Worm (Caenorhabditis elegans) whole organism, late embryonic: ENCODE data around the gene F54H5.5.

Source experiments
- C08G9.2 ChIP-seq: sonication (generic microtip); optimal IDR thresholded peaks from 2 replicates; lab custom pipeline; 2016; ENCODE audit warnings: mild to moderate bottlenecking, missing genetic modification characterization, moderate library complexity, missing compliant biosample characterization
- C38D4.7 ChIP-seq: fragments of 200-800 bp; sonication (Bioruptor generic); optimal IDR thresholded peaks from 2 replicates; lab custom pipeline; 2018; ENCODE audit warnings: mild to moderate bottlenecking, missing genetic modification characterization, moderate library complexity, missing compliant biosample characterization
- K02D7.2 ChIP-seq: sonication (generic microtip); optimal IDR thresholded peaks from 2 replicates; lab custom pipeline; 2017; ENCODE audit warnings: mild to moderate bottlenecking, missing genetic modification characterization, missing compliant biosample characterization
- K09A11.1 ChIP-seq: sonication (generic microtip); optimal IDR thresholded peaks from 2 replicates; lab custom pipeline; 2017; ENCODE audit warnings: antibody characterized with exemption, mild to moderate bottlenecking, missing genetic modification characterization, missing compliant biosample characterization; ENCODE audit not compliant: insufficient read depth
- T23F11.4 ChIP-seq: fragments of 200-800 bp; sonication (Bioruptor generic); optimal IDR thresholded peaks from 2 replicates; lab custom pipeline; 2018; ENCODE audit warnings: mild to moderate bottlenecking, missing genetic modification characterization, missing compliant biosample characterization
- Y22D7AL.16 ChIP-seq: sonication (generic microtip); optimal IDR thresholded peaks from 2 replicates; lab custom pipeline; 2016; ENCODE audit warnings: missing genetic modification characterization, missing compliant biosample characterization
- ahr-1 ChIP-seq: sonication (generic microtip); optimal IDR thresholded peaks from 2 replicates; lab custom pipeline; 2016; ENCODE audit warnings: missing genetic modification characterization, missing compliant biosample characterization
- ama-1 ChIP-seq: fragments of 150-350 bp; optimal IDR thresholded peaks from 2 replicates; lab custom pipeline; 2014
- ceh-14 ChIP-seq: sonication (generic microtip); optimal IDR thresholded peaks from 2 replicates; lab custom pipeline; 2016; ENCODE audit warnings: missing genotype, missing genetic modification characterization, missing compliant biosample characterization
- ceh-18 ChIP-seq: sonication (generic microtip); optimal IDR thresholded peaks from 2 replicates; lab custom pipeline; 2016; ENCODE audit warnings: missing genetic modification characterization, missing compliant biosample characterization
- ceh-2 ChIP-seq: sonication (generic microtip); optimal IDR thresholded peaks from 2 replicates; lab custom pipeline; 2016; ENCODE audit warnings: missing genotype, missing genetic modification characterization, missing compliant biosample characterization
- ceh-22 ChIP-seq: sonication (generic microtip); optimal IDR thresholded peaks from 2 replicates; lab custom pipeline; 2017; ENCODE audit warnings: missing biosample characterization, missing genetic modification characterization
- ceh-24 ChIP-seq: sonication (generic microtip); optimal IDR thresholded peaks from 2 replicates; lab custom pipeline; 2016; ENCODE audit warnings: mild to moderate bottlenecking, missing genetic modification characterization, missing compliant biosample characterization
- ceh-30 ChIP-seq: fragments of 150-350 bp; optimal IDR thresholded peaks from 2 replicates; lab custom pipeline; 2014; ENCODE audit warnings: missing biosample characterization, missing genetic modification characterization
- ceh-31 ChIP-seq: sonication (generic microtip); optimal IDR thresholded peaks from 2 replicates; lab custom pipeline; 2016; ENCODE audit warnings: missing genetic modification characterization, missing compliant biosample characterization
- ceh-34 ChIP-seq: sonication (generic microtip); optimal IDR thresholded peaks from 2 replicates; lab custom pipeline; 2016; ENCODE audit warnings: mild to moderate bottlenecking, missing genetic modification characterization, missing compliant biosample characterization
- ceh-45 ChIP-seq: fragments of 200-800 bp; sonication (Bioruptor generic); IDR thresholded peaks from 2 replicates; pipeline ENCODE4 v1.3.6; 2022; ENCODE audit warnings: missing genetic modification reagents, missing genetic modification characterization, missing compliant biosample characterization
- ceh-48 ChIP-seq: sonication (generic microtip); optimal IDR thresholded peaks from 2 replicates; lab custom pipeline; 2016; ENCODE audit warnings: missing genetic modification characterization, inconsistent platforms, missing compliant biosample characterization
- ceh-6 ChIP-seq: fragments of 200-800 bp; sonication (Bioruptor generic); optimal IDR thresholded peaks from 2 replicates; lab custom pipeline; 2018; ENCODE audit warnings: mild to moderate bottlenecking, missing genetic modification characterization, missing compliant biosample characterization
- ceh-9 ChIP-seq: sonication (generic microtip); optimal IDR thresholded peaks from 2 replicates; lab custom pipeline; 2016; ENCODE audit warnings: mild to moderate bottlenecking, missing genetic modification characterization, inconsistent platforms, missing compliant biosample characterization
- che-1 ChIP-seq: sonication (generic microtip); optimal IDR thresholded peaks from 2 replicates; lab custom pipeline; 2016; ENCODE audit warnings: mild to moderate bottlenecking, missing genetic modification characterization, missing compliant biosample characterization
- dmd-4 ChIP-seq: sonication (generic microtip); optimal IDR thresholded peaks from 2 replicates; lab custom pipeline; 2016; ENCODE audit warnings: borderline replicate concordance, missing genetic modification characterization, missing compliant biosample characterization
- dve-1 ChIP-seq: sonication (generic microtip); optimal IDR thresholded peaks from 2 replicates; lab custom pipeline; 2017; ENCODE audit warnings: antibody characterized with exemption, mild to moderate bottlenecking, missing genetic modification characterization, missing compliant biosample characterization
- elt-2 ChIP-seq: sonication (generic microtip); optimal IDR thresholded peaks from 2 replicates; lab custom pipeline; 2016; ENCODE audit warnings: missing genetic modification reagents, missing genetic modification characterization, missing compliant biosample characterization
- elt-4 ChIP-seq: sonication (generic microtip); optimal IDR thresholded peaks from 2 replicates; lab custom pipeline; 2016; ENCODE audit warnings: missing genetic modification characterization, missing compliant biosample characterization
- fax-1 ChIP-seq: sonication (generic microtip); optimal IDR thresholded peaks from 2 replicates; lab custom pipeline; 2016; ENCODE audit warnings: missing genotype, missing genetic modification characterization, missing compliant biosample characterization
- fkh-10 ChIP-seq: fragments of 150-350 bp; optimal IDR thresholded peaks from 2 replicates; lab custom pipeline; 2014; ENCODE audit warnings: missing biosample characterization, missing genetic modification reagents, missing genetic modification characterization
- fkh-6 ChIP-seq: sonication (generic microtip); optimal IDR thresholded peaks from 2 replicates; lab custom pipeline; 2016; ENCODE audit warnings: missing genetic modification characterization, missing compliant biosample characterization
- gmeb-2 ChIP-seq: sonication (generic microtip); optimal IDR thresholded peaks from 2 replicates; lab custom pipeline; 2016; ENCODE audit warnings: missing genetic modification characterization, inconsistent platforms, missing compliant biosample characterization
- hlh-15 ChIP-seq: sonication (generic microtip); optimal IDR thresholded peaks from 2 replicates; lab custom pipeline; 2016; ENCODE audit warnings: missing genetic modification characterization, missing compliant biosample characterization
- hlh-30 ChIP-seq: sonication (generic microtip); optimal IDR thresholded peaks from 2 replicates; lab custom pipeline; 2017; ENCODE audit warnings: antibody characterized with exemption, missing genetic modification characterization, missing compliant biosample characterization; ENCODE audit not compliant: insufficient read depth
- hlh-6 ChIP-seq: sonication (generic microtip); optimal IDR thresholded peaks from 2 replicates; lab custom pipeline; 2016; ENCODE audit warnings: missing genotype, missing genetic modification characterization, missing compliant biosample characterization
- hlh-8 ChIP-seq: sonication (generic microtip); optimal IDR thresholded peaks from 2 replicates; lab custom pipeline; 2016; ENCODE audit warnings: missing genotype, missing genetic modification characterization, missing compliant biosample characterization
- lim-6 ChIP-seq: sonication (generic microtip); optimal IDR thresholded peaks from 2 replicates; lab custom pipeline; 2016; ENCODE audit warnings: missing genetic modification characterization, missing compliant biosample characterization
- lin-11 ChIP-seq: fragments of 200-800 bp; sonication (Bioruptor generic); optimal IDR thresholded peaks from 2 replicates; lab custom pipeline; 2018; ENCODE audit warnings: mild to moderate bottlenecking, missing genetic modification characterization, missing compliant biosample characterization
- mec-3 ChIP-seq: sonication (generic microtip); optimal IDR thresholded peaks from 2 replicates; lab custom pipeline; 2016; ENCODE audit warnings: borderline replicate concordance, missing genetic modification characterization, missing compliant biosample characterization
- nfya-1 ChIP-seq: sonication (generic microtip); optimal IDR thresholded peaks from 2 replicates; lab custom pipeline; 2017; ENCODE audit warnings: missing genetic modification characterization, mild to moderate bottlenecking, missing compliant biosample characterization, antibody characterized with exemption, moderate library complexity
- nhr-11 ChIP-seq: fragments of 150-350 bp; optimal IDR thresholded peaks from 2 replicates; lab custom pipeline; 2014; ENCODE audit warnings: missing biosample characterization, missing genetic modification characterization
- npax-4 ChIP-seq: sonication (generic microtip); optimal IDR thresholded peaks from 2 replicates; lab custom pipeline; 2016; ENCODE audit warnings: missing genetic modification characterization, missing compliant biosample characterization
- pag-3 ChIP-seq: sonication (generic microtip); optimal IDR thresholded peaks from 2 replicates; lab custom pipeline; 2016; ENCODE audit warnings: missing compliant biosample characterization, missing genetic modification characterization, borderline replicate concordance
- pax-1 ChIP-seq: fragments of 150-350 bp; optimal IDR thresholded peaks from 2 replicates; lab custom pipeline; 2014; ENCODE audit warnings: missing biosample characterization, missing genetic modification characterization
- pha-4 ChIP-seq: fragments of 150-350 bp; optimal IDR thresholded peaks from 2 replicates; lab custom pipeline; 2018; ENCODE audit warnings: missing biosample characterization, missing genetic modification reagents, missing genetic modification characterization
- pros-1 ChIP-seq: fragments of 150-350 bp; optimal IDR thresholded peaks from 2 replicates; lab custom pipeline; 2014; ENCODE audit warnings: missing biosample characterization, missing genetic modification reagents, missing genetic modification characterization
- ref-2 ChIP-seq: sonication (generic microtip); optimal IDR thresholded peaks from 2 replicates; lab custom pipeline; 2016; ENCODE audit warnings: missing genetic modification characterization, missing compliant biosample characterization
- rnt-1 ChIP-seq: sonication (generic microtip); optimal IDR thresholded peaks from 2 replicates; lab custom pipeline; 2016; ENCODE audit warnings: missing genetic modification characterization, missing compliant biosample characterization
- sdc-2 ChIP-seq: sonication (generic microtip); optimal IDR thresholded peaks from 2 replicates; lab custom pipeline; 2016; ENCODE audit warnings: missing genotype, missing genetic modification characterization, missing compliant biosample characterization
- sox-2 ChIP-seq: fragments of 200-800 bp; sonication (Bioruptor generic); IDR thresholded peaks from 2 replicates; pipeline ENCODE4 v1.3.6; 2022; ENCODE audit warnings: missing genetic modification reagents, missing genetic modification characterization, missing compliant biosample characterization
- sox-4 ChIP-seq: sonication (generic microtip); optimal IDR thresholded peaks from 2 replicates; lab custom pipeline; 2017; ENCODE audit warnings: mild to moderate bottlenecking, missing genetic modification characterization, inconsistent platforms, missing compliant biosample characterization
- tbx-2 ChIP-seq: sonication (generic microtip); optimal IDR thresholded peaks from 2 replicates; lab custom pipeline; 2016; ENCODE audit warnings: missing genetic modification characterization, missing compliant biosample characterization
- tbx-7 ChIP-seq: sonication (generic microtip); optimal IDR thresholded peaks from 2 replicates; lab custom pipeline; 2016; ENCODE audit warnings: missing genotype, missing genetic modification characterization, missing compliant biosample characterization
- unc-42 ChIP-seq: sonication (generic microtip); optimal IDR thresholded peaks from 2 replicates; lab custom pipeline; 2016; ENCODE audit warnings: missing genotype, missing genetic modification characterization, missing compliant biosample characterization
- unc-55 ChIP-seq: sonication (generic microtip); optimal IDR thresholded peaks from 2 replicates; lab custom pipeline; 2017; ENCODE audit warnings: missing biosample characterization, missing genetic modification reagents, missing genetic modification characterization
- ztf-16 ChIP-seq: sonication (generic microtip); optimal IDR thresholded peaks from 2 replicates; lab custom pipeline; 2017; ENCODE audit warnings: missing genetic modification characterization, missing compliant biosample characterization

F54H5.5 gene

ce11 chrII:6588605-6589292 lies 38.3 kb downstream of the F54H5.5 start, which contains the start of gene icd-1:
icd-1 (minus strand) TSS chrII:6588655.
- TF ChIP-seq unc-42 (tag; lab: Kevin White, UChicago) (peak; percentile 74), ama-1 (lab: Kevin White, UChicago) (no peak), sox-4 (tag; lab: Kevin White, UChicago) (no peak), pha-4 (tag; lab: Kevin White, UChicago) (no peak), ceh-9 (tag; lab: Kevin White, UChicago) (no peak), pros-1 (peak; percentile 59), tbx-7 (tag; lab: Kevin White, UChicago) (no peak), nhr-11 (tag; lab: Kevin White, UChicago) (peak; percentile 66), hlh-6 (tag; lab: Kevin White, UChicago) (no peak), ceh-18 (peak; percentile 93), fkh-6 (tag; lab: Kevin White, UChicago) (no peak), hlh-8 (no peak), dmd-4 (no peak), ahr-1 (tag; lab: Kevin White, UChicago) (no peak), pax-1 (tag; lab: Kevin White, UChicago) (peak; percentile 87), ceh-22 (tag; lab: Kevin White, UChicago) (no peak), ceh-34 (tag; lab: Kevin White, UChicago) (peak; percentile 79), dve-1 (tag; lab: Kevin White, UChicago) (peak; percentile 84), ceh-31 (tag; lab: Kevin White, UChicago) (peak; percentile 88), pag-3 (tag; lab: Kevin White, UChicago) (no peak), rnt-1 (tag; lab: Kevin White, UChicago) (peak; percentile 72), elt-2 (tag; lab: Kevin White, UChicago) (peak; percentile 66), unc-55 (GFP tag; lab: Kevin White, UChicago) (peak; percentile 97), hlh-15 (tag; lab: Kevin White, UChicago) (no peak), sox-2 (GFP tag; lab: Robert Waterston, UW) (peak; percentile 4; the same call in 1 of the 2 replicates), hlh-30 (tag; lab: Kevin White, UChicago) (peak; percentile 80), lim-6 (tag; lab: Kevin White, UChicago) (peak; percentile 13), fkh-10 (GFP tag; lab: Kevin White, UChicago) (no peak), ceh-24 (no peak), Y22D7AL.16 (tag; lab: Kevin White, UChicago) (no peak), npax-4 (tag; lab: Kevin White, UChicago) (no peak), ceh-6 (GFP tag; lab: Kevin White, UChicago) (no peak), ceh-2 (no peak), C08G9.2 (tag; lab: Kevin White, UChicago) (peak; percentile 7), K02D7.2 (tag; lab: Kevin White, UChicago) (no peak), ceh-48 (peak; percentile 17), ztf-16 (tag; lab: Kevin White, UChicago) (no peak), elt-4 (tag; lab: Kevin White, UChicago) (no peak), sdc-2 (tag; lab: Kevin White, UChicago) (no peak), nfya-1 (tag; lab: Kevin White, UChicago) (peak; percentile 96), che-1 (tag; lab: Kevin White, UChicago) (no peak), K09A11.1 (tag; lab: Kevin White, UChicago) (peak; percentile 60), ceh-30 (tag; lab: Kevin White, UChicago) (peak; percentile 82), lin-11 (tag; lab: Kevin White, UChicago) (no peak), gmeb-2 (tag; lab: Kevin White, UChicago) (no peak), C38D4.7 (GFP tag; lab: Kevin White, UChicago) (no peak), ceh-45 (GFP tag; lab: Robert Waterston, UW) (no peak), ceh-14 (tag; lab: Kevin White, UChicago) (peak; percentile 68), mec-3 (tag; lab: Kevin White, UChicago) (no peak), tbx-2 (tag; lab: Kevin White, UChicago) (peak; percentile 87), fax-1 (tag; lab: Kevin White, UChicago) (peak; percentile 0), ref-2 (tag; lab: Kevin White, UChicago) (peak; percentile 78), T23F11.4 (no peak)
